Worm (Caenorhabditis elegans) whole organism, L1 larva: ENCODE measurements around the gene K10B3.1.

Experiments
- ceh-88 ChIP-seq: fragments of 200-800 bp; sonication (Bioruptor generic); IDR thresholded peaks from 2 replicates; pipeline ENCODE4 v1.3.6; 2022; ENCODE audit warnings: missing genetic modification characterization, missing compliant biosample characterization
- ces-1 ChIP-seq: fragments of 150-350 bp; optimal IDR thresholded peaks from 2 replicates; lab custom pipeline; 2014; ENCODE audit warnings: missing biosample characterization, missing genetic modification reagents, missing genetic modification characterization
- fos-1 ChIP-seq: fragments of 150-350 bp; optimal IDR thresholded peaks from 2 replicates; lab custom pipeline; 2014; ENCODE audit warnings: missing biosample characterization, missing genetic modification characterization
- grh-1 ChIP-seq: fragments of 200-800 bp; sonication (Bioruptor generic); IDR thresholded peaks from 2 replicates; pipeline ENCODE4 v1.3.6; 2022; ENCODE audit warnings: missing genetic modification reagents, missing genetic modification characterization, missing compliant biosample characterization
- jun-1 ChIP-seq: fragments of 150-350 bp; optimal IDR thresholded peaks from 2 replicates; lab custom pipeline; 2014; ENCODE audit warnings: missing biosample characterization, missing genetic modification reagents, missing genetic modification characterization
- lsy-2 ChIP-seq, 2 experiments: fragments of 150-350 bp; optimal IDR thresholded peaks; 2 replicates each; lab custom pipeline; 2014; ENCODE audit warnings: missing biosample characterization in 2 of 2, missing genetic modification characterization in 2 of 2
- mdl-1 ChIP-seq, 2 experiments: fragments of 150-350 bp; optimal IDR thresholded peaks; 2 replicates each; lab custom pipeline; 2014 to 2017; ENCODE audit warnings: missing biosample characterization in 2 of 2, missing genetic modification characterization in 2 of 2, inconsistent platforms in 1 of 2
- nhr-12 ChIP-seq: sonication (generic microtip); optimal IDR thresholded peaks from 2 replicates; lab custom pipeline; 2017; ENCODE audit warnings: missing biosample characterization, missing genetic modification characterization
- nhr-237 ChIP-seq: fragments of 150-350 bp; optimal IDR thresholded peaks from 2 replicates; lab custom pipeline; 2014; ENCODE audit warnings: missing biosample characterization, missing genetic modification characterization
- tbx-2 ChIP-seq: sonication (generic microtip); optimal IDR thresholded peaks from 2 replicates; lab custom pipeline; 2016; ENCODE audit warnings: missing genetic modification characterization, missing compliant biosample characterization
- unc-62 ChIP-seq: fragments of 150-350 bp; optimal IDR thresholded peaks from 2 replicates; lab custom pipeline; 2014; ENCODE audit warnings: missing biosample characterization, missing genetic modification reagents, missing genetic modification characterization
- zag-1 ChIP-seq: fragments of 150-350 bp; optimal IDR thresholded peaks from 2 replicates; lab custom pipeline; 2014; ENCODE audit warnings: missing biosample characterization, missing genetic modification characterization
- ztf-11 ChIP-seq, 2 experiments: sonication (generic microtip); optimal IDR thresholded peaks; 2 replicates each; lab custom pipeline; 2016 to 2017; ENCODE audit warnings: missing genetic modification characterization in 2 of 2, missing biosample characterization in 1 of 2, missing compliant biosample characterization in 1 of 2
- ztf-4 ChIP-seq: fragments of 150-350 bp; optimal IDR thresholded peaks from 2 replicates; lab custom pipeline; 2014; ENCODE audit warnings: missing biosample characterization, missing genetic modification characterization

- TF ChIP-seq fos-1 (tag; lab: Kevin White, UChicago), result no peak
- no peak for TF ChIP-seq nhr-237 (tag; lab: Kevin White, UChicago)
- TF ChIP-seq tbx-2, result no peak
- TF ChIP-seq ztf-11 (tag; optimal IDR thresholded peaks at IDR 0.05; lab: Kevin White, UChicago), result no peak
- TF ChIP-seq nhr-12 (tag; lab: Kevin White, UChicago), result no peak
- TF ChIP-seq ces-1 (GFP tag; lab: Kevin White, UChicago), result no peak
- TF ChIP-seq jun-1, result no peak
- no peak for TF ChIP-seq unc-62
- TF ChIP-seq ztf-4, result no peak
- TF ChIP-seq zag-1 (tag; lab: Kevin White, UChicago), result no peak
- no peak for TF ChIP-seq ceh-88
- TF ChIP-seq grh-1 (GFP tag; lab: Robert Waterston, UW), result no peak
- no peak for TF ChIP-seq lsy-2 (tag; optimal IDR thresholded peaks at IDR 0.05; lab: Kevin White, UChicago)
- TF ChIP-seq mdl-1 (tag; optimal IDR thresholded peaks at IDR 0.05; lab: Kevin White, UChicago), result no peak
Observed at ce11 chrX:3156062-3156791, 20.9 kb downstream of the K10B3.1 start.
